Worm (Caenorhabditis elegans) whole organism, L3 larva: ENCODE data around the gene F54D5.15.
A peak's percentile ranks its signal among the peaks of the same experiment; 100 is the strongest.

Experiments used
- R02D3.7 ChIP-seq: fragments of 150-350 bp; optimal IDR thresholded peaks from 2 replicates; lab custom pipeline; 2014; ENCODE audit warnings: missing biosample characterization, missing genetic modification characterization
- aly-2 ChIP-seq: fragments of 150-350 bp; optimal IDR thresholded peaks from 2 replicates; lab custom pipeline; 2014; ENCODE audit warnings: missing biosample characterization, missing genetic modification characterization
- ceh-16 ChIP-seq: sonication (generic microtip); optimal IDR thresholded peaks from 2 replicates; lab custom pipeline; 2017; ENCODE audit warnings: missing biosample characterization, missing genetic modification characterization
- ceh-28 ChIP-seq: fragments of 150-350 bp; optimal IDR thresholded peaks from 2 replicates; lab custom pipeline; 2014; ENCODE audit warnings: missing biosample characterization, missing genetic modification reagents, missing genetic modification characterization
- ceh-82 ChIP-seq: fragments of 150-350 bp; optimal IDR thresholded peaks from 2 replicates; lab custom pipeline; 2014; ENCODE audit warnings: missing biosample characterization, missing genetic modification characterization
- ceh-9 ChIP-seq: sonication (generic microtip); optimal IDR thresholded peaks from 2 replicates; lab custom pipeline; 2018; ENCODE audit warnings: missing biosample characterization, missing genetic modification characterization
- egl-27 ChIP-seq: sonication (generic microtip); optimal IDR thresholded peaks from 4 replicates; lab custom pipeline; 2017; ENCODE audit warnings: missing biosample characterization, missing genetic modification reagents, missing genetic modification characterization
- egl-5 ChIP-seq: fragments of 150-350 bp; optimal IDR thresholded peaks from 2 replicates; lab custom pipeline; 2017; ENCODE audit warnings: missing biosample characterization, missing genetic modification reagents, missing genetic modification characterization, inconsistent platforms
- elt-1 ChIP-seq: fragments of 150-350 bp; optimal IDR thresholded peaks from 2 replicates; lab custom pipeline; 2014; ENCODE audit warnings: missing biosample characterization, missing genetic modification characterization
- elt-2 ChIP-seq: sonication (generic microtip); optimal IDR thresholded peaks from 2 replicates; lab custom pipeline; 2016; ENCODE audit warnings: missing genetic modification reagents, mild to moderate bottlenecking, missing genetic modification characterization, missing compliant biosample characterization
- elt-3 ChIP-seq, 3 experiments: fragments of 150-350 bp in 1 of 3; sonication (generic microtip) in 2 of 3; optimal IDR thresholded peaks; 2 replicates in 2 of 3; 4 replicates in 1 of 3; lab custom pipeline; 2014 to 2017; ENCODE audit warnings: missing biosample characterization in 3 of 3, missing genetic modification characterization in 3 of 3
- eor-1 ChIP-seq, 2 experiments: fragments of 150-350 bp; optimal IDR thresholded peaks; 2 replicates each; lab custom pipeline; 2014 to 2018; ENCODE audit warnings: missing biosample characterization in 2 of 2, missing genetic modification characterization in 2 of 2
- fkh-10 ChIP-seq: sonication (generic microtip); optimal IDR thresholded peaks from 2 replicates; lab custom pipeline; 2017; ENCODE audit warnings: missing biosample characterization, missing genetic modification reagents, missing genetic modification characterization
- fos-1 ChIP-seq: fragments of 150-350 bp; optimal IDR thresholded peaks from 2 replicates; lab custom pipeline; 2014; ENCODE audit warnings: missing biosample characterization, missing genetic modification characterization
- hmg-11 ChIP-seq: sonication (generic microtip); optimal IDR thresholded peaks from 2 replicates; lab custom pipeline; 2016; ENCODE audit warnings: missing genetic modification characterization, missing compliant biosample characterization
- jun-1 ChIP-seq: fragments of 150-350 bp; optimal IDR thresholded peaks from 2 replicates; lab custom pipeline; 2014; ENCODE audit warnings: missing biosample characterization, missing genetic modification reagents, missing genetic modification characterization
- lin-15B ChIP-seq: fragments of 150-350 bp; optimal IDR thresholded peaks from 2 replicates; lab custom pipeline; 2014; ENCODE audit warnings: missing biosample characterization, missing genetic modification characterization
- lin-39 ChIP-seq: fragments of 150-350 bp; optimal IDR thresholded peaks from 2 replicates; lab custom pipeline; 2018; ENCODE audit warnings: missing biosample characterization, missing genetic modification reagents, missing genetic modification characterization
- lsy-12 ChIP-seq: sonication (generic microtip); optimal IDR thresholded peaks from 2 replicates; lab custom pipeline; 2016; ENCODE audit warnings: mild to moderate bottlenecking, missing genetic modification characterization, missing compliant biosample characterization
- mdl-1 ChIP-seq: fragments of 150-350 bp; optimal IDR thresholded peaks from 2 replicates; lab custom pipeline; 2014; ENCODE audit warnings: missing biosample characterization, missing genetic modification characterization
- mml-1 ChIP-seq: fragments of 150-350 bp; sonication (generic microtip); optimal IDR thresholded peaks from 3 replicates; lab custom pipeline; 2014; ENCODE audit warnings: missing biosample characterization, missing genetic modification characterization
- nhr-12 ChIP-seq: fragments of 150-350 bp; optimal IDR thresholded peaks from 2 replicates; lab custom pipeline; 2014; ENCODE audit warnings: missing biosample characterization, missing genetic modification characterization
- nhr-23 ChIP-seq: fragments of 150-350 bp; optimal IDR thresholded peaks from 2 replicates; lab custom pipeline; 2014; ENCODE audit warnings: missing biosample characterization, missing genetic modification reagents, missing genetic modification characterization
- nhr-237 ChIP-seq: fragments of 150-350 bp; optimal IDR thresholded peaks from 2 replicates; lab custom pipeline; 2014; ENCODE audit warnings: missing biosample characterization, missing genetic modification characterization
- nhr-25 ChIP-seq: sonication (generic microtip); optimal IDR thresholded peaks from 2 replicates; lab custom pipeline; 2017; ENCODE audit warnings: missing biosample characterization, missing genetic modification characterization
- nhr-43 ChIP-seq: sonication (generic microtip); optimal IDR thresholded peaks from 2 replicates; lab custom pipeline; 2016; ENCODE audit warnings: mild to moderate bottlenecking, missing genetic modification characterization, missing compliant biosample characterization; ENCODE audit not compliant: poor library complexity, severe bottlenecking
- pha-4 ChIP-seq: fragments of 150-350 bp; optimal IDR thresholded peaks from 2 replicates; lab custom pipeline; 2014; ENCODE audit warnings: missing biosample characterization, missing genetic modification reagents, missing genetic modification characterization
- skn-1 ChIP-seq: fragments of 150-350 bp; optimal IDR thresholded peaks from 2 replicates; lab custom pipeline; 2014; ENCODE audit warnings: missing biosample characterization, missing genetic modification characterization
- snpc-4 ChIP-seq: fragments of 150-350 bp; optimal IDR thresholded peaks from 2 replicates; lab custom pipeline; 2014; ENCODE audit warnings: missing biosample characterization, missing genetic modification characterization
- unc-62 ChIP-seq: fragments of 150-350 bp; sonication (generic microtip); optimal IDR thresholded peaks from 4 replicates; lab custom pipeline; 2014; ENCODE audit warnings: missing biosample characterization, missing genetic modification reagents, missing genetic modification characterization
- zag-1 ChIP-seq: fragments of 150-350 bp; optimal IDR thresholded peaks from 2 replicates; lab custom pipeline; 2014; ENCODE audit warnings: missing biosample characterization, missing genetic modification characterization
- ztf-11 ChIP-seq: fragments of 150-350 bp; optimal IDR thresholded peaks from 2 replicates; lab custom pipeline; 2014; ENCODE audit warnings: missing biosample characterization, missing genetic modification characterization
- ztf-4 ChIP-seq: fragments of 150-350 bp; optimal IDR thresholded peaks from 2 replicates; lab custom pipeline; 2014; ENCODE audit warnings: missing biosample characterization, missing genetic modification characterization

The F54D5.15 gene

DNA sequence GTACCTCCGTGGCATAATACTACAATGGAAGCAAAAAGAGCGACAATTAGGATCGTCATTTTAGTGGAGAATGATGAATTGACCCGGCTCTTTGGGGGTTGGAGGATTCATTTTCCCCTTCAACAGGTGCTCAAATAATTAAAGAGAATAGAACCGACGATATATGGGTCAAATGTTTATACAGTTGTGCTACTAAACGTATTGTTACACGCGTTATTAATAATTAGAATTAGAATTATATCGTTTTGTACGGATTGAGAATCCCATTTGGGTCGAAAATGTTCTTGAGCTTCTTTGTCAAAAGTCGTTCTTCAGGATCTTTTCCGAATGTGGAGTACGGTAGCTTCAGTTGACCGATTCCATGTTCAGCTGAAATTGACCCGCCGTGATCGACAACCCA, 25.3 kb downstream of the F54D5.15 start, which contains the start of gene Y62F5A.9:
TSS of gene Y62F5A.9 (minus strand) at position 101 of the 400 bp plus-strand sequence.
- TF ChIP-seq snpc-4 (tag; lab: Kevin White, UChicago) (no peak), lsy-12 (no peak), elt-2 (tag; lab: Kevin White, UChicago) (no peak), nhr-12 (no peak), ceh-82 (no peak), eor-1 (tag; optimal IDR thresholded peaks at IDR 0.05; lab: Kevin White, UChicago) (no peak), jun-1 (tag; lab: Kevin White, UChicago) (no peak), ceh-28 (no peak), lin-39 (tag; lab: Kevin White, UChicago) (no peak), unc-62 (no peak), egl-27 (tag; lab: Kevin White, UChicago) (no peak), egl-5 (tag; lab: Kevin White, UChicago) (no peak)

DNA sequence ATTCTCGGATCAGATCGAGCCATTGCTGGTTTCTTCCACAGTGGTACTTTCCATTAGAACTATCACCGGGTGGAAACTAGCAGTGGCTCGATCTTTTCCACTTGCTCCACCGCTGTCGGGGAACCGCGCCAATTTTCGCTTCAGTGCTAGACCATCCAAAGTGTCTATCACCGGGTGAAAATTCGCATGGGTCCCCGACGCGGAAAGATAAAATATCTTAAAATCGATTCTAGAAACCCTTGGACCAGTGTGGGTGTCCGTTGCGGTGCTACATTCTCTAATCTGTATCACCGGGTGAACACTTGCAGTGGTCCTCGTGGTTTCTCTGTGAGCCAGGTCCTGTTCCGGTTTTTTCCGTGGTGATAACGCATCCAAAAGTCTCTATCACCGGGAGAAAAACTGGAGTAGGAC, 26.4 kb downstream of the F54D5.15 start:
- no peak for TF ChIP-seq fos-1 (tag; lab: Kevin White, UChicago)
- no peak for TF ChIP-seq lsy-12
- no peak for TF ChIP-seq zag-1 (tag; lab: Kevin White, UChicago)
- TF ChIP-seq nhr-25 (tag; lab: Kevin White, UChicago): no peak
- no peak for TF ChIP-seq nhr-43 (tag; lab: Kevin White, UChicago)
- TF ChIP-seq mdl-1 (tag; lab: Kevin White, UChicago): no peak
- TF ChIP-seq ztf-4 (tag; lab: Kevin White, UChicago): no peak
- no peak for TF ChIP-seq ceh-16 (tag; lab: Kevin White, UChicago)
- TF ChIP-seq pha-4 (tag; lab: Kevin White, UChicago): no peak
- no peak for TF ChIP-seq ceh-9 (tag; lab: Kevin White, UChicago)
- no peak for TF ChIP-seq aly-2 (tag; lab: Kevin White, UChicago)
- TF ChIP-seq nhr-23: no peak
- TF ChIP-seq ztf-11: no peak
- TF ChIP-seq elt-1 (tag; lab: Kevin White, UChicago): no peak
- TF ChIP-seq elt-2 (tag; lab: Kevin White, UChicago): no peak
- TF ChIP-seq snpc-4 (tag; lab: Kevin White, UChicago): no peak

- TF ChIP-seq unc-62 (no peak), nhr-23 (peak; percentile 15)
Measured at ce11 chrII:11537115-11537514, 26.9 kb downstream of the F54D5.15 start.

DNA sequence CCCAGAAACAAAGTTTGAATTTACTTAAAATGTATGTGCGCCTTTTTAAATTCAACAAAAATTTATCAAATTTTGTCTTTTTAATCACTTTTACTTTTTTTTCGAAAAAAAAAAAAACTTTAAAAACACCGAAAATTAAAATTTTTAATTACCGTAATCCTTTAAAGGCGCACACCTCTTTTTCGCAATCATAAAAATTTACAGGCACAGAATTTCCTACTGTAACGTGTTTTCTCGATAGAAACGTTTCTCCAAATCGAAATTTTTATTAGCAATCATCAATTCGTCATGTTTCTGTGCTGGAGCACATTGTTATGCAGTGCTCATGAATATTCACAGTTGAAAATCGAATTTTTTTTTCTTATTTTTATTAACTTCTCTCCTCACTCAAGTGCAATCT, 27.5 kb downstream of the F54D5.15 start:
- TF ChIP-seq nhr-23 (no peak), ztf-11 (no peak), fkh-10 (no peak), elt-1 (tag; lab: Kevin White, UChicago) (no peak), mml-1 (tag; lab: Kevin White, UChicago) (no peak), lsy-12 (no peak), R02D3.7 (no peak), lin-15B (tag; lab: Kevin White, UChicago) (no peak), elt-2 (tag; lab: Kevin White, UChicago) (no peak), lin-39 (tag; lab: Kevin White, UChicago) (no peak), skn-1 (no peak), hmg-11 (no peak), ceh-28 (no peak), unc-62 (no peak)

ce11 chrII:11535924-11536323, 28.1 kb downstream of the F54D5.15 start:
- TF ChIP-seq ceh-82 (no peak), elt-3 (tag; optimal IDR thresholded peaks at IDR 0.05; lab: Kevin White, UChicago) (no peak), lin-15B (tag; lab: Kevin White, UChicago) (no peak), unc-62 (no peak), mdl-1 (tag; lab: Kevin White, UChicago) (no peak), ceh-16 (tag; lab: Kevin White, UChicago) (no peak), R02D3.7 (no peak), fos-1 (tag; lab: Kevin White, UChicago) (no peak), skn-1 (no peak), egl-27 (tag; lab: Kevin White, UChicago) (no peak), nhr-237 (tag; lab: Kevin White, UChicago) (no peak), ceh-9 (tag; lab: Kevin White, UChicago) (no peak), ztf-4 (tag; lab: Kevin White, UChicago) (no peak)
